Fruit fly (Drosophila melanogaster) S2 (cell line): ENCODE results near the gene Hsc70-2.

Experiments used
- CG8478 ChIP-seq: fragments of >200 bp; optimal IDR thresholded peaks from 2 replicates; lab custom pipeline; 2018
- CTCF ChIP-seq, 2 experiments: fragments of >200 bp; optimal IDR thresholded peaks; 2 replicates each; lab custom pipeline; 2018

- TF ChIP-seq CTCF (optimal IDR thresholded peaks at IDR 0.05; lab: Kevin White, UChicago) (peak in 1 of 2 experiments; percentile 9), CG8478 (lab: Kevin White, UChicago) (peak; percentile 60)
Measured at dm6 chr3R:13063746-13064592, 19.4 kb downstream of the Hsc70-2 start.
